Worm (Caenorhabditis elegans): Measurements from ENCODE around the gene clec-199.

clec-199 gene

ce11 chrIV:17387442-17387967 lies 35.8 kb downstream of the clec-199 start, which contains the start of gene T02D1.8:
Gene T02D1.8, minus strand, starts transcription at chrIV:17387492.
- TF ChIP-seq R02D3.7 (tag; optimal IDR thresholded peaks at IDR 0.05), result no peak
- TF ChIP-seq fos-1 (tag; optimal IDR thresholded peaks at IDR 0.05), result peak; percentile 74

- no peak for TF ChIP-seq aly-2 (tag; optimal IDR thresholded peaks at IDR 0.05)
These were observed 44.2 kb downstream of the clec-199 start, which contains the start of gene sru-15 for ce11 chrIV:17395910-17396309. Gene sru-15, plus strand, starts transcription at chrIV:17396210.

- TF ChIP-seq nhr-129 (tag; optimal IDR thresholded peaks at IDR 0.05) (no peak), lin-13 (GFP tag; optimal IDR thresholded peaks at IDR 0.05) (no peak), ztf-1 (GFP tag; conservative IDR thresholded peaks at IDR 0.05) (no peak), nhr-6 (tag; optimal IDR thresholded peaks at IDR 0.05) (no peak), elt-3 (tag; optimal IDR thresholded peaks at IDR 0.05) (no peak), R02D3.7 (tag; optimal IDR thresholded peaks at IDR 0.05) (no peak), nhr-11 (tag; optimal IDR thresholded peaks at IDR 0.05) (no peak), F13H6.1 (tag; optimal IDR thresholded peaks at IDR 0.05) (no peak), ama-1 (optimal IDR thresholded peaks at IDR 0.05) (no peak)
These were observed 47.8 kb downstream of the clec-199 start, which contains the start of gene T02D1.4 for ce11 chrIV:17399455-17399854. Gene T02D1.4, plus strand, starts transcription at chrIV:17399755.

DNA sequence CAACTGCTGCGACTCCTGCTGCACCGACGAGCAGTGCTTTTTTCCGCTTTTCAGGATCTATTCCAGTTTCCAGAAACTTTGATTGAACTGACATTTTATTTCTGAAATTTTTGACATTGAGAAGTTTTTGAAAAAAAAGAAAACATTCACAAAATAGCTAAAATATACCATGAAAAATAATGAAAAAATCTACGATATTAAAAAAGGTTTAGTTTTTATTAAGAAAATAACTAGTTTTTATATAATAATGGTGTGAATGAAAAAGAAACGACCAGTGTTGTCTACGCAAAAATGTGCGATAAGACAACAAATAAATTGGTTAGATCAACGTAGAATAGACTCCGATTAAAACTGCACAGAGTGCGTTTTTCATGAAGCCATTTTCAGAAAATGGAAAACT lies 53.8 kb downstream of the clec-199 start, which contains the start of gene pmp-4:
Gene pmp-4 (minus strand): TSS at position 101 of the 400 bp plus-strand sequence.
- TF ChIP-seq fos-1 (tag; optimal IDR thresholded peaks at IDR 0.05) (peak; percentile 10), ztf-11 (tag; optimal IDR thresholded peaks at IDR 0.05) (no peak)

DNA sequence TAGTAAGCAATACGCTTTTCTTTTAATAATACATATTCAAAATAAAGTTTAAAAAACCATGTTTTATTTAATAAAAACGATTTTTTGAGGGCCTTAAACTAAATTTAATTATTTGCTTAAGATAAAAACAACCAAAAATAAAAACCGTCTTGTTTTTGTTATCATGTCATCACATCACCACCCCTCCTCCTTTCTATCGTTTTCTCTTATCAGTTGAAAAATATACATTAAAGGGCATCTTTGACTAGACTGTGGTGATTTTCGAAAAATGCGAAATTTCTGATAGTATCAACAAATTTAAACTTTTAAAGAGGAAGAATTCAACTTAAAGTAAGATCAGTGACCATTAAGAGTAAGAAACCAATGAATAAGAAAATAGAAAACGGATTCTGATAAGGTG lies 54.4 kb downstream of the clec-199 start:
- TF ChIP-seq sma-9 (GFP tag; optimal IDR thresholded peaks at IDR 0.05) (peak; percentile 54), sma-9 (tag; optimal IDR thresholded peaks at IDR 0.05) (no peak), ceh-82 (tag; optimal IDR thresholded peaks at IDR 0.05) (no peak), Y55F3AM.14 (GFP tag; optimal IDR thresholded peaks at IDR 0.05) (no peak), skn-1 (tag; optimal IDR thresholded peaks at IDR 0.05) (no peak), F13H6.1 (tag; optimal IDR thresholded peaks at IDR 0.05) (no peak), ceh-16 (tag; optimal IDR thresholded peaks at IDR 0.05) (no peak), blmp-1 (tag; optimal IDR thresholded peaks at IDR 0.05; ENCODE audit: insufficient read depth) (peak; percentile 57), unc-39 (tag; optimal IDR thresholded peaks at IDR 0.05) (no peak), fos-1 (tag; optimal IDR thresholded peaks at IDR 0.05) (peak; percentile 6), ZK546.5 (tag; optimal IDR thresholded peaks at IDR 0.05) (no peak), nhr-6 (tag; optimal IDR thresholded peaks at IDR 0.05) (no peak), nhr-11 (tag; optimal IDR thresholded peaks at IDR 0.05) (no peak), nhr-10 (tag; optimal IDR thresholded peaks at IDR 0.05) (no peak), gmeb-1 (tag; optimal IDR thresholded peaks at IDR 0.05) (peak; percentile 3), mbf-1 (tag; optimal IDR thresholded peaks at IDR 0.05) (no peak), nhr-129 (tag; optimal IDR thresholded peaks at IDR 0.05) (peak; percentile 19), ztf-4 (tag; optimal IDR thresholded peaks at IDR 0.05) (no peak), nhr-237 (tag; optimal IDR thresholded peaks at IDR 0.05) (no peak), ztf-11 (tag; optimal IDR thresholded peaks at IDR 0.05) (no peak), nhr-12 (tag; optimal IDR thresholded peaks at IDR 0.05) (no peak), crh-2 (tag; optimal IDR thresholded peaks at IDR 0.05) (peak; percentile 10), nhr-21 (tag; optimal IDR thresholded peaks at IDR 0.05) (no peak)

DNA sequence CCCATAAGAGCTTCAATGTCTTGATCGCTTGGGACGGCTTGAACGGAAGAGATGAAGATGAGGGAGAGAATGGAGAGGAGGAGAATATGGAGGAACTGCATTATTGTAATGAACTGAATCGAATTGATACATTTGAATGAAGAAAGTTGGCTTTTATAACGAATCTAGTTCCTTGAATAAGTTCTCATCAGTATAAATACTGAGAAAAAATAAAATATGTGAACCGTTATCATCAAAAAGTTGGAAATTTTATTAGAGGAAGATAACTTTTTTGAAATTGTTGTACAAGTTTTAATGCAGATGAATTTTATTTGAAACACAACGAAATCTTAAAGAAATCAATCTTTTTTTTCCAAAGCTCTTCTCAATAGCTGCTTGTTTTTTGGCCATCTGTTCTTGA lies 55.3 kb downstream of the clec-199 start, which contains the start of gene T02D1.7:
Gene T02D1.7 (minus strand): TSS at position 101 of the 400 bp plus-strand sequence.
- TF ChIP-seq elt-3 (tag; optimal IDR thresholded peaks at IDR 0.05) (no peak), aly-2 (tag; optimal IDR thresholded peaks at IDR 0.05) (no peak), nhr-10 (tag; optimal IDR thresholded peaks at IDR 0.05) (no peak), nhr-23 (tag; optimal IDR thresholded peaks at IDR 0.05) (no peak), elt-1 (tag; optimal IDR thresholded peaks at IDR 0.05) (no peak), R02D3.7 (tag; optimal IDR thresholded peaks at IDR 0.05) (no peak), nhr-77 (tag; optimal IDR thresholded peaks at IDR 0.05) (no peak), skn-1 (tag; optimal IDR thresholded peaks at IDR 0.05) (no peak), nhr-25 (tag; optimal IDR thresholded peaks at IDR 0.05) (no peak)
